Worm (Caenorhabditis elegans) whole organism, L4 larva: ENCODE measurements around the gene Y54G11A.1.

Experiments used
- D1046.2 ChIP-seq: fragments of 200-800 bp; sonication (Bioruptor generic); IDR thresholded peaks from 2 replicates; pipeline ENCODE4 v1.3.6; 2022; ENCODE audit warnings: missing genetic modification characterization, missing compliant biosample characterization
- T20F7.1 ChIP-seq: fragments of 200-800 bp; sonication (Bioruptor generic); optimal IDR thresholded peaks from 2 replicates; lab custom pipeline; 2018; ENCODE audit warnings: mild to moderate bottlenecking, missing genetic modification characterization, missing compliant biosample characterization
- T26A8.4 ChIP-seq: fragments of 200-800 bp; sonication (Bioruptor generic); IDR thresholded peaks from 2 replicates; pipeline ENCODE4 v1.3.6; 2022; ENCODE audit warnings: missing genetic modification characterization, missing compliant biosample characterization
- Y48G9A.11 ChIP-seq: fragments of 200-800 bp; sonication (Bioruptor generic); IDR thresholded peaks from 2 replicates; pipeline ENCODE4 v1.3.6; 2022; ENCODE audit warnings: missing genetic modification reagents, missing genetic modification characterization, missing compliant biosample characterization
- aha-1 ChIP-seq: fragments of 150-350 bp; peaks from one replicate; lab custom pipeline; 2014; ENCODE audit warnings: missing biosample characterization, missing genetic modification characterization
- ceh-20 ChIP-seq: fragments of 200-800 bp; sonication (Bioruptor generic); IDR thresholded peaks from 2 replicates; pipeline ENCODE4 v1.3.6; 2022; ENCODE audit warnings: missing genetic modification reagents, missing genetic modification characterization, missing compliant biosample characterization
- ceh-32 ChIP-seq: sonication (generic microtip); optimal IDR thresholded peaks from 2 replicates; lab custom pipeline; 2016; ENCODE audit warnings: mild to moderate bottlenecking, missing genetic modification characterization, missing compliant biosample characterization; ENCODE audit not compliant: poor library complexity
- cey-2 ChIP-seq: sonication (generic microtip); optimal IDR thresholded peaks from 3 replicates; lab custom pipeline; 2017; ENCODE audit warnings: missing genetic modification characterization, mild to moderate bottlenecking, missing compliant biosample characterization, antibody characterized with exemption, borderline replicate concordance; ENCODE audit not compliant: insufficient read depth
- daf-19 ChIP-seq: fragments of 200-800 bp; sonication (Bioruptor generic); conservative IDR thresholded peaks from 2 replicates; pipeline ENCODE4 v1.3.6; 2022; ENCODE audit warnings: missing genetic modification characterization, missing compliant biosample characterization
- dmd-6 ChIP-seq: fragments of 200-800 bp; sonication (Bioruptor generic); IDR thresholded peaks from 2 replicates; pipeline ENCODE4 v1.3.6; 2022; ENCODE audit warnings: missing genetic modification reagents, missing genetic modification characterization, missing compliant biosample characterization
- duxl-1 ChIP-seq: sonication (generic microtip); optimal IDR thresholded peaks from 2 replicates; lab custom pipeline; 2016; ENCODE audit warnings: mild to moderate bottlenecking, missing genetic modification characterization, moderate library complexity, missing compliant biosample characterization; ENCODE audit not compliant: poor library complexity
- fkh-10 ChIP-seq: fragments of 150-350 bp; optimal IDR thresholded peaks from 2 replicates; lab custom pipeline; 2014; ENCODE audit warnings: missing biosample characterization, missing genetic modification reagents, missing genetic modification characterization
- gei-8 ChIP-seq: fragments of 200-800 bp; sonication (Bioruptor generic); optimal IDR thresholded peaks from 2 replicates; lab custom pipeline; 2018; ENCODE audit warnings: mild to moderate bottlenecking, missing genetic modification characterization, missing compliant biosample characterization
- hlh-11 ChIP-seq: fragments of 200-800 bp; sonication (Bioruptor generic); optimal IDR thresholded peaks from 2 replicates; lab custom pipeline; 2018; ENCODE audit warnings: mild to moderate bottlenecking, missing genetic modification characterization, missing compliant biosample characterization
- jun-1 ChIP-seq: fragments of 150-350 bp; optimal IDR thresholded peaks from 2 replicates; lab custom pipeline; 2014; ENCODE audit warnings: missing biosample characterization, missing genetic modification reagents, missing genetic modification characterization
- lim-7 ChIP-seq: fragments of 200-800 bp; sonication (Bioruptor generic); IDR thresholded peaks from 2 replicates; pipeline ENCODE4 v1.3.6; 2022; ENCODE audit warnings: missing genetic modification characterization, missing compliant biosample characterization
- lin-29 ChIP-seq: fragments of 200-800 bp; sonication (Bioruptor generic); IDR thresholded peaks from 2 replicates; pipeline ENCODE4 v1.3.6; 2022; ENCODE audit warnings: missing genetic modification reagents, missing genetic modification characterization, missing compliant biosample characterization
- madf-5 ChIP-seq, 2 experiments: fragments of 200-800 bp; sonication (Bioruptor generic); IDR thresholded peaks; 2 replicates each; pipeline ENCODE4 v1.3.6; 2022; ENCODE audit warnings: missing compliant biosample characterization in 2 of 2, missing genetic modification characterization in 2 of 2
- madf-9 ChIP-seq: fragments of 200-800 bp; sonication (Bioruptor generic); conservative IDR thresholded peaks from 2 replicates; pipeline ENCODE4 v1.3.6; 2022; ENCODE audit warnings: missing genetic modification reagents, missing genetic modification characterization, missing compliant biosample characterization
- mep-1 ChIP-seq: fragments of 150-350 bp; sonication (generic microtip); optimal IDR thresholded peaks from 3 replicates; lab custom pipeline; 2014; ENCODE audit warnings: missing biosample characterization, missing genetic modification characterization
- mes-2 ChIP-seq: sonication (generic microtip); optimal IDR thresholded peaks from 2 replicates; lab custom pipeline; 2016; ENCODE audit warnings: missing genotype, mild to moderate bottlenecking, missing genetic modification characterization, missing compliant biosample characterization; ENCODE audit not compliant: poor library complexity, severe bottlenecking
- mxl-2 ChIP-seq: fragments of 200-800 bp; sonication (Bioruptor generic); conservative IDR thresholded peaks from 2 replicates; pipeline ENCODE4 v1.3.6; 2022; ENCODE audit warnings: missing genetic modification reagents, missing genetic modification characterization, missing compliant biosample characterization
- nhr-10 ChIP-seq: fragments of 150-350 bp; optimal IDR thresholded peaks from 2 replicates; lab custom pipeline; 2014; ENCODE audit warnings: missing biosample characterization, missing genetic modification characterization
- nhr-111 ChIP-seq: fragments of 200-800 bp; sonication (Bioruptor generic); optimal IDR thresholded peaks from 2 replicates; lab custom pipeline; 2018; ENCODE audit warnings: mild to moderate bottlenecking, missing genetic modification characterization, missing compliant biosample characterization
- nhr-42 ChIP-seq: fragments of 200-800 bp; sonication (Bioruptor generic); IDR thresholded peaks from 2 replicates; pipeline ENCODE4 v1.3.6; 2022; ENCODE audit warnings: missing genetic modification characterization, missing compliant biosample characterization
- nhr-6 ChIP-seq: fragments of 150-350 bp; optimal IDR thresholded peaks from 2 replicates; lab custom pipeline; 2014; ENCODE audit warnings: missing biosample characterization, missing genetic modification characterization
- nhr-77 ChIP-seq: fragments of 150-350 bp; optimal IDR thresholded peaks from 2 replicates; lab custom pipeline; 2014; ENCODE audit warnings: missing biosample characterization, missing genetic modification characterization
- php-3 ChIP-seq: fragments of 200-800 bp; sonication (Bioruptor generic); IDR thresholded peaks from 2 replicates; pipeline ENCODE4 v1.3.6; 2022; ENCODE audit warnings: missing genetic modification reagents, missing genetic modification characterization, missing compliant biosample characterization
- saeg-2 ChIP-seq: fragments of 200-800 bp; sonication (Bioruptor generic); IDR thresholded peaks from 2 replicates; pipeline ENCODE4 v1.3.6; 2022; ENCODE audit warnings: missing genetic modification reagents, missing genetic modification characterization, missing compliant biosample characterization
- set-16 ChIP-seq: fragments of 200-800 bp; sonication (Bioruptor generic); IDR thresholded peaks from 2 replicates; pipeline ENCODE4 v1.3.6; 2022; ENCODE audit warnings: missing genetic modification reagents, missing genetic modification characterization, missing compliant biosample characterization
- snpc-1.2 ChIP-seq: fragments of 200-800 bp; sonication (Bioruptor generic); IDR thresholded peaks from 2 replicates; pipeline ENCODE4 v1.3.6; 2022; ENCODE audit warnings: missing genetic modification reagents, missing genetic modification characterization, missing compliant biosample characterization
- snpc-4 ChIP-seq: fragments of 150-350 bp; optimal IDR thresholded peaks from 2 replicates; lab custom pipeline; 2014; ENCODE audit warnings: missing biosample characterization, missing genetic modification characterization
- unc-130 ChIP-seq: sonication (generic microtip); optimal IDR thresholded peaks from 2 replicates; lab custom pipeline; 2016; ENCODE audit warnings: missing genetic modification reagents, missing genetic modification characterization, missing compliant biosample characterization
- zag-1 ChIP-seq: fragments of 150-350 bp; optimal IDR thresholded peaks from 2 replicates; lab custom pipeline; 2014; ENCODE audit warnings: missing biosample characterization, missing genetic modification characterization
- zfp-2 ChIP-seq: sonication (generic microtip); optimal IDR thresholded peaks from 2 replicates; lab custom pipeline; 2016; ENCODE audit warnings: mild to moderate bottlenecking, missing genetic modification characterization, missing compliant biosample characterization
- zfp-3 ChIP-seq: fragments of 200-800 bp; sonication (Bioruptor generic); conservative IDR thresholded peaks from 2 replicates; pipeline ENCODE4 v1.3.6; 2022; ENCODE audit warnings: missing genetic modification reagents, missing genetic modification characterization, missing compliant biosample characterization
- zip-2 ChIP-seq: fragments of 150-350 bp; optimal IDR thresholded peaks from 2 replicates; lab custom pipeline; 2014; ENCODE audit warnings: missing biosample characterization, missing genetic modification characterization
- ztf-11 ChIP-seq: fragments of 150-350 bp; optimal IDR thresholded peaks from 2 replicates; lab custom pipeline; 2014; ENCODE audit warnings: missing biosample characterization, missing genetic modification characterization

Gene Y54G11A.1

DNA sequence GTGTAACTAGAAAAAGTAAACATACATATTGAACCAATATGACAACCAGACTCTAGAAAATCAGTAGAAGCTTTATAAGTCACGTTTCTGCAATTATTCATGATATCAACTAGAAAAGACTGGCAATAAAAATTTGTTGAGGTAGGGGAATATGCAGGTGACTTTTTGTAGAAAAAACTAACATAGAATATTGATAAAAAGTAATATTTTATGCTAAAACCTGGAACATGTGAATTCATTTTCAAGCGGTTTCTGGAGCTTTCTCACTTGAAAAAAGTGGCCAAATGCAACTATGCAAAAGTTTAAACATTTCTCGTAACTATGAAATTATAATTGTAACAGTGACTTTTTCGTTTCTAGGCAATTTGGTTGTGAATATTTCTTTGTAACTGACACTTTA is 20.0 kb upstream of the Y54G11A.1 start, which contains the start of gene srh-42:
Gene srh-42, minus strand, starts transcription at position 101 of the 400 bp plus-strand sequence.
- no peak for TF ChIP-seq saeg-2
- no peak for TF ChIP-seq zfp-3 (GFP tag; lab: Robert Waterston, UW)
- TF ChIP-seq ceh-20 (GFP tag; lab: Robert Waterston, UW) = no peak
- no peak for TF ChIP-seq zag-1 (tag; lab: Kevin White, UChicago)
- TF ChIP-seq, all 104 proteins: peak for 0

DNA sequence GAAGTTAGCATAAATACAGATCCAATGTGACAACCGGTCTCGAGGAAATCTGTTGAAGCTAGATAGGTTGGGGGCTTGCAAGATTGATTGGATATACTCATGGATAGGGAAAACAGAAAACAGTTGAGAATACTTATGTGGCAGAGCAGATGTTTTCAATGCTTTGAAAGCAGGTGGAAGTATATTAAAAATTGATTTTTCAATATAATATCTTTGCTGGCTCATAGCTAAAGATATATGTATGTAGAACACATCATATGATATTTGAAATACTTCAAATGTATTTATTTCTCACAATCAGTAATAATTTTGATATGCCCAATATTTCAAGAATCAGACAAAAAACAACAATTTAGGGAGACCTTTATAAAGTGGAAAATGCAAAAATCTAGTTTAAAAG is 18.3 kb upstream of the Y54G11A.1 start, which contains the start of gene srh-41:
Gene srh-41, minus strand, starts transcription at position 101 of the 400 bp plus-strand sequence.
- TF ChIP-seq hlh-11 (tag; lab: Kevin White, UChicago) (no peak), ceh-32 (no peak), madf-5 (GFP tag; IDR thresholded peaks at IDR 0.05; lab: Robert Waterston, UW) (no peak), nhr-6 (tag; lab: Kevin White, UChicago) (no peak), mxl-2 (GFP tag; lab: Robert Waterston, UW) (no peak), jun-1 (tag; lab: Kevin White, UChicago) (no peak), mes-2 (no peak), ztf-11 (tag; lab: Kevin White, UChicago) (no peak), nhr-77 (tag; lab: Kevin White, UChicago) (no peak), mep-1 (tag; lab: Kevin White, UChicago) (no peak), T26A8.4 (GFP tag; lab: Robert Waterston, UW) (no peak), aha-1 (tag; lab: Kevin White, UChicago) (no peak), php-3 (no peak), Y48G9A.11 (GFP tag; lab: Robert Waterston, UW) (no peak), zip-2 (tag; lab: Kevin White, UChicago) (no peak)
- TF ChIP-seq, all 104 proteins: peak for 0

DNA sequence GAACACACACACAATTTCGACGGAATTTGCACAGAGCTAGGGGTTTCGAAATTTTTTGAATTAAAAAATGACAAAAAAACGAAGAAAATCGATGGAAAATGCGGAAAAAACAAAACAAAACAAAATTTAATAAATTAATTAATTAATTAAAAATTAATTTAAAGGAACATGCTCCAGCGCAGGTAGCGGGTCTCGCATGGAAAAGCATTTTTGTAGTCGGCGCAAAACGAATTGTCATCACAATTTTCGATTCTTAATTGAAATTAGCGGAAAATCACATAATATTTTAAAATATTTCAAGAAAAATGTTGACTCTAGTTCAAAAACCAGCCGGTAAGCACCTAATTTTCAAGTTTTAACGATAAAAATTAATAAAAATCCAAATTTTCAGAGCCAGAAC is 7.4 kb upstream of the Y54G11A.1 start, which contains the start of gene Y54G11A.3:
Gene Y54G11A.3, plus strand, starts transcription at position 213 of the 400 bp plus-strand sequence.
- TF ChIP-seq daf-19 (GFP tag; lab: Robert Waterston, UW) = no peak
- TF ChIP-seq duxl-1 (tag; lab: Kevin White, UChicago) = no peak
- TF ChIP-seq dmd-6 (GFP tag; lab: Robert Waterston, UW) = no peak
- no peak for TF ChIP-seq php-3
- no peak for TF ChIP-seq T20F7.1 (GFP tag; lab: Kevin White, UChicago)
- no peak for TF ChIP-seq cey-2
- no peak for TF ChIP-seq gei-8 (GFP tag; lab: Kevin White, UChicago)
- TF ChIP-seq zip-2 (tag; lab: Kevin White, UChicago) = no peak
- TF ChIP-seq aha-1 (tag; lab: Kevin White, UChicago) = no peak
- TF ChIP-seq ceh-32 = no peak
- no peak for TF ChIP-seq madf-9 (GFP tag; lab: Robert Waterston, UW)
- TF ChIP-seq lim-7 (GFP tag; lab: Robert Waterston, UW) = no peak
- no peak for TF ChIP-seq zfp-2 (tag; lab: Kevin White, UChicago)
- TF ChIP-seq snpc-1.2 (GFP tag; lab: Robert Waterston, UW) = no peak

DNA sequence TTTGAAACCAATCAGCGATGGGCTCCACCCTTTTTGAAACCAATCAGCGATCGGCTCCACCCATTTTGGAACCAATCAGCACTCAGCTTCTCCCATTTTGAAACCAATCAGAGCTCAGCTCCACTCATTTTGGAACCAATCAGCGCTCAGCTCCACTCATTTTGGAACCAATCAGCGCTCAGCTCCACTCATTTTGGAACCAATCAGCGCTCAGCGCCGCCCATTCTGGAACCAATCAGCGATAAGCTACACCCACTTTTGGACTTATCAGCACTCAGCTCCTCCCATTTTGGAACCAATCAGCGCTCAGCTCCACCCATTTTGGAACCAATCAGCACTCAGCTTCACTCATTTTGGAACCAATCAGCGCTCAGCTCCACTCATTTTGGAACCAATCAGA is 6.1 kb upstream of the Y54G11A.1 start:
- TF ChIP-seq set-16 (0 out of 2 replicates have a peak, but pooled peaks have one; percentile 10), nhr-42 (GFP tag; lab: Robert Waterston, UW) (peak; percentile 71; the same call in 1 of the 2 replicates)
- TF ChIP-seq, all 104 proteins: peak for 2; not testable (repeated sequence) for 102

DNA sequence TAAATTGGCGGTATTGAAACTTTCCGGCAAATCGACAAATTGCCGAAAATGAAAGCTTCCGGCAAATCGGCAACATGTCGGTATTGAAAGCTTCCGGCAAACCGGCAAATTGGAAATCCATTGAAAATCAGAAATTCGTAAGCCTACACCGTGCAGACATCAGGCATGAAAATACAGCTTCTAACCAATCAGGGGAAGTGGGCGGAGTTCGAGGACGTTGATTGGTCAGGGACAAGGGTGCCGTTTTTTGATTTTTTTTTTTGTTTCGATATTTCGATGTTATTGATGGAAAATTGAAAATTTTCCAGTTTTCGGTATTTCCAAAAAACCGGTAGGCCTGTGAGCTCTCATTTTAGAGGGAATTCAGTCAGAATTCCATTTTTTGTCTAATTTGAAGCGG is 847 bp upstream of the Y54G11A.1 start:
- TF ChIP-seq zfp-2 (tag; lab: Kevin White, UChicago) = no peak
- TF ChIP-seq mep-1 (tag; lab: Kevin White, UChicago) = no peak
- no peak for TF ChIP-seq fkh-10 (GFP tag; lab: Kevin White, UChicago)
- no peak for TF ChIP-seq gei-8 (GFP tag; lab: Kevin White, UChicago)
- TF ChIP-seq D1046.2 (GFP tag; lab: Robert Waterston, UW) = no peak
- no peak for TF ChIP-seq unc-130 (GFP tag; lab: Kevin White, UChicago)
- no peak for TF ChIP-seq lin-29
- no peak for TF ChIP-seq snpc-4 (tag; lab: Kevin White, UChicago)
- TF ChIP-seq set-16 = no peak
- TF ChIP-seq nhr-10 = no peak
- no peak for TF ChIP-seq saeg-2
- TF ChIP-seq nhr-111 (GFP tag; lab: Kevin White, UChicago) = no peak
